Fruit fly (Drosophila melanogaster) whole organism, adult: ENCODE data around the gene CG4880.

Source experiments
- CG14711 ChIP-seq: fragments of 200-800 bp; sonication (Bioruptor generic); optimal IDR thresholded peaks from 2 replicates; lab custom pipeline; 2018; ENCODE audit warnings: missing biosample characterization, mild to moderate bottlenecking, missing genetic modification characterization, moderate library complexity
- CG1620 ChIP-seq: fragments of 200-800 bp; sonication (Bioruptor generic); optimal IDR thresholded peaks from 2 replicates; lab custom pipeline; 2016; ENCODE audit warnings: missing biosample characterization, missing genetic modification characterization
- CG33017 ChIP-seq: fragments of 200-800 bp; sonication (Bioruptor generic); optimal IDR thresholded peaks from 2 replicates; lab custom pipeline; 2018; ENCODE audit warnings: missing biosample characterization, mild to moderate bottlenecking, missing genetic modification characterization, moderate library complexity
- CG5204 ChIP-seq: fragments of 200-800 bp; sonication (Bioruptor generic); optimal IDR thresholded peaks from 2 replicates; lab custom pipeline; 2016; ENCODE audit warnings: missing biosample characterization, missing genetic modification characterization
- Clk ChIP-seq: fragments of 200-800 bp; sonication (Bioruptor generic); optimal IDR thresholded peaks from 2 replicates; lab custom pipeline; 2017; ENCODE audit warnings: missing biosample characterization, missing genetic modification characterization
- Hr96 ChIP-seq: fragments of 200-800 bp; sonication (Bioruptor generic); optimal IDR thresholded peaks from 2 replicates; lab custom pipeline; 2016; ENCODE audit warnings: missing biosample characterization, missing genetic modification characterization
- cic ChIP-seq: fragments of 200-800 bp; sonication (Bioruptor generic); optimal IDR thresholded peaks from 2 replicates; lab custom pipeline; 2017; ENCODE audit warnings: missing biosample characterization, mild to moderate bottlenecking, missing genetic modification characterization, moderate library complexity
- cnc ChIP-seq, 2 experiments: fragments of >200 bp; optimal IDR thresholded peaks; 2 replicates each; lab custom pipeline; 2017
- kay ChIP-seq: fragments of 200-800 bp; sonication (Bioruptor generic); peaks from one replicate; lab custom pipeline; 2016; ENCODE audit warnings: missing biosample characterization, missing genetic modification characterization, borderline replicate concordance
- pad ChIP-seq: fragments of 200-800 bp; sonication (Bioruptor generic); optimal IDR thresholded peaks from 3 replicates; lab custom pipeline; 2017; ENCODE audit warnings: missing biosample characterization, missing genetic modification characterization, mild to moderate bottlenecking, moderate library complexity, missing genetic modification reagents
- toe ChIP-seq: fragments of 200-800 bp; sonication (Bioruptor generic); optimal IDR thresholded peaks from 2 replicates; lab custom pipeline; 2016; ENCODE audit warnings: missing biosample characterization, missing genetic modification characterization

DNA sequence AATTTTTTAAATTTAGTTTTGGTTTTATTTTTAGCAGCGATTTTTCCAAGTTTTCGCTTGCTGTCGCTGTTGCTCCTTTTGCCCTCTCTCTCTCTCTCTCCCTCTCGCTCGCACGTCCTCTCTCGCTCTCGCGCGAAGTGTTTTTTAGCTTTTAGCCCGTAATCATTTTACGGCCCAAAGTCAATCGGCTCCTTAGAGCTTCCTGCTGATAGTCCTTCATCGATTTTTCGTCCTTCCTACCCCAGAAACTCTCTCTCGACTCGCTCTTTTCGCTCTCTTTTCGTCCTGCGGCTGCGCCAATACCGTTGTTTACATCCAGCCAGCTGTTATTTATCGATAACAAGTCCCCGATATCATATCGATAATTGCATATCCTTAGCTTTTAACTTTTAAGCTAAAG is 42.3 kb upstream of the CG4880 start, which contains the start of gene RSG7:
- TF ChIP-seq CG14711 (tag; lab: Kevin White, UChicago) (no peak), kay (GFP tag; lab: Kevin White, UChicago) (no peak), Hr96 (GFP tag; lab: Kevin White, UChicago) (no peak), Clk (GFP tag; lab: Kevin White, UChicago) (no peak), cic (no peak), CG33017 (tag; lab: Kevin White, UChicago) (no peak), toe (GFP tag; lab: Kevin White, UChicago) (no peak), CG5204 (no peak), CG1620 (GFP tag; lab: Kevin White, UChicago) (no peak), pad (GFP tag; lab: Kevin White, UChicago) (no peak), cnc (optimal IDR thresholded peaks at IDR 0.05; lab: Kevin White, UChicago) (no peak)
